Worm (Caenorhabditis elegans) whole organism, L2 larva: Measurements from ENCODE around the gene C47A10.16.

Experiments used
- C34F6.9 ChIP-seq: fragments of 150-350 bp; optimal IDR thresholded peaks from 2 replicates; lab custom pipeline; 2014; ENCODE audit warnings: missing biosample characterization, missing genetic modification characterization
- R02D3.7 ChIP-seq: fragments of 150-350 bp; optimal IDR thresholded peaks from 2 replicates; lab custom pipeline; 2014; ENCODE audit warnings: missing biosample characterization, missing genetic modification characterization
- ZK546.5 ChIP-seq: sonication (generic microtip); optimal IDR thresholded peaks from 2 replicates; lab custom pipeline; 2017; ENCODE audit warnings: missing biosample characterization, missing genetic modification characterization
- alr-1 ChIP-seq: fragments of 150-350 bp; optimal IDR thresholded peaks from 2 replicates; lab custom pipeline; 2014; ENCODE audit warnings: missing biosample characterization, missing genetic modification characterization
- ama-1 ChIP-seq: fragments of 150-350 bp; optimal IDR thresholded peaks from 2 replicates; lab custom pipeline; 2018; ENCODE audit warnings: inconsistent platforms
- ceh-16 ChIP-seq: fragments of 150-350 bp; optimal IDR thresholded peaks from 2 replicates; lab custom pipeline; 2014; ENCODE audit warnings: missing biosample characterization, missing genetic modification characterization
- ceh-82 ChIP-seq: fragments of 150-350 bp; optimal IDR thresholded peaks from 2 replicates; lab custom pipeline; 2014; ENCODE audit warnings: missing biosample characterization, missing genetic modification characterization
- crh-2 ChIP-seq: sonication (generic microtip); optimal IDR thresholded peaks from 2 replicates; lab custom pipeline; 2017; ENCODE audit warnings: missing biosample characterization, missing genetic modification characterization
- dmd-4 ChIP-seq: sonication (generic microtip); optimal IDR thresholded peaks from 2 replicates; lab custom pipeline; 2017; ENCODE audit warnings: missing biosample characterization, missing genetic modification characterization
- egl-27 ChIP-seq: sonication (generic microtip); optimal IDR thresholded peaks from 3 replicates; lab custom pipeline; 2017; ENCODE audit warnings: missing biosample characterization, missing genetic modification reagents, missing genetic modification characterization
- elt-1 ChIP-seq: fragments of 150-350 bp; optimal IDR thresholded peaks from 2 replicates; lab custom pipeline; 2014; ENCODE audit warnings: missing biosample characterization, missing genetic modification characterization
- elt-3 ChIP-seq: sonication (generic microtip); optimal IDR thresholded peaks from 2 replicates; lab custom pipeline; 2017; ENCODE audit warnings: missing biosample characterization, missing genetic modification characterization
- fos-1 ChIP-seq: fragments of 150-350 bp; optimal IDR thresholded peaks from 2 replicates; lab custom pipeline; 2014; ENCODE audit warnings: missing biosample characterization, missing genetic modification characterization
- gmeb-1 ChIP-seq: fragments of 150-350 bp; optimal IDR thresholded peaks from 2 replicates; lab custom pipeline; 2014; ENCODE audit warnings: missing biosample characterization, missing genetic modification characterization
- lin-13 ChIP-seq: fragments of 150-350 bp; optimal IDR thresholded peaks from 2 replicates; lab custom pipeline; 2014; ENCODE audit warnings: missing biosample characterization, missing genetic modification reagents, missing genetic modification characterization
- lin-39 ChIP-seq: fragments of 150-350 bp; optimal IDR thresholded peaks from 2 replicates; lab custom pipeline; 2014; ENCODE audit warnings: missing biosample characterization, missing genetic modification reagents, missing genetic modification characterization
- mab-5 ChIP-seq: fragments of 150-350 bp; optimal IDR thresholded peaks from 2 replicates; lab custom pipeline; 2014; ENCODE audit warnings: missing biosample characterization, missing genetic modification characterization
- mbf-1 ChIP-seq: sonication (generic microtip); optimal IDR thresholded peaks from 2 replicates; lab custom pipeline; 2017; ENCODE audit warnings: missing biosample characterization, missing genetic modification characterization
- mdl-1 ChIP-seq, 2 experiments: fragments of 150-350 bp in 1 of 2; sonication (generic microtip) in 1 of 2; optimal IDR thresholded peaks; 2 replicates each; lab custom pipeline; 2017; ENCODE audit warnings: missing biosample characterization in 2 of 2, missing genetic modification characterization in 2 of 2
- nhr-10 ChIP-seq: sonication (generic microtip); optimal IDR thresholded peaks from 2 replicates; lab custom pipeline; 2017; ENCODE audit warnings: missing biosample characterization, missing genetic modification characterization
- nhr-11 ChIP-seq: fragments of 150-350 bp; optimal IDR thresholded peaks from 2 replicates; lab custom pipeline; 2014; ENCODE audit warnings: missing biosample characterization, missing genetic modification characterization
- nhr-12 ChIP-seq: fragments of 150-350 bp; optimal IDR thresholded peaks from 2 replicates; lab custom pipeline; 2014; ENCODE audit warnings: missing biosample characterization, missing genetic modification characterization
- nhr-129 ChIP-seq: fragments of 150-350 bp; optimal IDR thresholded peaks from 2 replicates; lab custom pipeline; 2014; ENCODE audit warnings: missing biosample characterization, missing genetic modification characterization
- nhr-23 ChIP-seq: fragments of 150-350 bp; optimal IDR thresholded peaks from 2 replicates; lab custom pipeline; 2014; ENCODE audit warnings: missing biosample characterization, missing genetic modification reagents, missing genetic modification characterization
- nhr-237 ChIP-seq: fragments of 150-350 bp; optimal IDR thresholded peaks from 2 replicates; lab custom pipeline; 2014; ENCODE audit warnings: missing biosample characterization, missing genetic modification characterization
- nhr-6 ChIP-seq: fragments of 150-350 bp; optimal IDR thresholded peaks from 2 replicates; lab custom pipeline; 2014; ENCODE audit warnings: missing biosample characterization, missing genetic modification characterization
- nhr-77 ChIP-seq: fragments of 150-350 bp; optimal IDR thresholded peaks from 2 replicates; lab custom pipeline; 2014; ENCODE audit warnings: missing biosample characterization, missing genetic modification characterization
- peb-1 ChIP-seq: fragments of 150-350 bp; optimal IDR thresholded peaks from 2 replicates; lab custom pipeline; 2014; ENCODE audit warnings: missing biosample characterization, missing genetic modification characterization
- sem-4 ChIP-seq: fragments of 150-350 bp; optimal IDR thresholded peaks from 2 replicates; lab custom pipeline; 2014; ENCODE audit warnings: missing biosample characterization, missing genetic modification reagents, missing genetic modification characterization
- skn-1 ChIP-seq: sonication (generic microtip); optimal IDR thresholded peaks from 2 replicates; lab custom pipeline; 2017; ENCODE audit warnings: missing biosample characterization, missing genetic modification characterization
- sma-9 ChIP-seq, 2 experiments: fragments of 150-350 bp in 1 of 2; sonication (generic microtip) in 1 of 2; optimal IDR thresholded peaks; 2 replicates each; lab custom pipeline; 2014 to 2016; ENCODE audit warnings: missing genetic modification characterization in 2 of 2, mild to moderate bottlenecking in 1 of 2, missing biosample characterization in 1 of 2, missing compliant biosample characterization in 1 of 2, missing genetic modification reagents in 1 of 2, moderate library complexity in 1 of 2
- snpc-4 ChIP-seq: fragments of 150-350 bp; optimal IDR thresholded peaks from 2 replicates; lab custom pipeline; 2014; ENCODE audit warnings: missing biosample characterization, missing genetic modification characterization
- unc-62 ChIP-seq: fragments of 150-350 bp; optimal IDR thresholded peaks from 2 replicates; lab custom pipeline; 2014; ENCODE audit warnings: missing biosample characterization, missing genetic modification reagents, missing genetic modification characterization
- zag-1 ChIP-seq: fragments of 150-350 bp; optimal IDR thresholded peaks from 2 replicates; lab custom pipeline; 2014; ENCODE audit warnings: missing biosample characterization, missing genetic modification characterization
- ztf-1 ChIP-seq: fragments of 200-800 bp; sonication (Bioruptor generic); conservative IDR thresholded peaks from 2 replicates; pipeline ENCODE4 v1.3.6; 2022; ENCODE audit warnings: missing genetic modification characterization, missing compliant biosample characterization
- ztf-11 ChIP-seq: sonication (generic microtip); optimal IDR thresholded peaks from 2 replicates; lab custom pipeline; 2017; ENCODE audit warnings: missing biosample characterization, missing genetic modification characterization

The C47A10.16 gene

DNA sequence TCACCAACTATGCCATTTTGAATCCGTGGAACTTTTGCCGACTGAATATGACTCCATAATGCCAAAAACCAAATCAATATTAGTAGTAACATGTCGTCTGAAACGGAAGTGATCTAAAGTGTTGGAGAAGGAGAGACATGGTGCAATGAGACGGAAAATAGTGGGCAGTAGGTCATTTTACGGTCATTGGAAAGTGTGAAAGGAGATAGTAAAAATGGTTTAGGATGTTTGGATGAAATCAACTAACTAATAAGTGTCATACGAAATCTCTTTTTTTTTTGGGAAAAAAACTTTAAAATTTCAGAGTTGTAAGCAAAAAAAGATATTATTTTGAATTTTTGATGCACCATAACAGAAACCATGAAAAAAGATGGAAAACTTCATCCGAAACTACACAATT lies 25.2 kb downstream of the C47A10.16 start, which contains the start of gene cutl-4:
cutl-4 (minus strand) TSS at position 101 of the 400 bp plus-strand sequence.
- TF ChIP-seq elt-1 (tag; lab: Kevin White, UChicago) (no peak), nhr-77 (tag; lab: Kevin White, UChicago) (no peak), C34F6.9 (tag; lab: Kevin White, UChicago) (no peak), lin-13 (GFP tag; lab: Kevin White, UChicago) (no peak), skn-1 (tag; lab: Kevin White, UChicago) (no peak), nhr-11 (tag; lab: Kevin White, UChicago) (no peak), ztf-1 (GFP tag; lab: Robert Waterston, UW) (no peak), crh-2 (tag; lab: Kevin White, UChicago) (no peak), ceh-82 (tag; lab: Kevin White, UChicago) (no peak), nhr-237 (tag; lab: Kevin White, UChicago) (no peak), nhr-10 (tag; lab: Kevin White, UChicago) (no peak)
- TF ChIP-seq, all 48 proteins: peak for 0

- no peak for TF ChIP-seq elt-3 (tag; lab: Kevin White, UChicago)
- TF ChIP-seq sem-4 (tag; lab: Kevin White, UChicago): no peak
- no peak for TF ChIP-seq ama-1 (lab: Kevin White, UChicago)
- TF ChIP-seq gmeb-1 (tag; lab: Kevin White, UChicago): no peak
- TF ChIP-seq alr-1 (tag; lab: Kevin White, UChicago): no peak
- TF ChIP-seq zag-1 (tag; lab: Kevin White, UChicago): no peak
- no peak for TF ChIP-seq nhr-237 (tag; lab: Kevin White, UChicago)
- no peak for TF ChIP-seq C34F6.9 (tag; lab: Kevin White, UChicago)
- TF ChIP-seq ZK546.5: no peak
- no peak for TF ChIP-seq mab-5 (tag; lab: Kevin White, UChicago)
- TF ChIP-seq R02D3.7: no peak
- no peak for TF ChIP-seq peb-1 (tag; lab: Kevin White, UChicago)
- TF ChIP-seq sma-9 (GFP tag; optimal IDR thresholded peaks at IDR 0.05; lab: Kevin White, UChicago): no peak
- TF ChIP-seq sma-9 (tag; optimal IDR thresholded peaks at IDR 0.05; lab: Kevin White, UChicago): no peak
- no peak for TF ChIP-seq fos-1 (tag; lab: Kevin White, UChicago)
- no peak for TF ChIP-seq mdl-1 (tag; optimal IDR thresholded peaks at IDR 0.05; lab: Kevin White, UChicago)
These were observed 32.5 kb downstream of the C47A10.16 start, which contains the start of gene twk-42 for ce11 chrV:17732516-17732915. Gene twk-42, minus strand, starts transcription at chrV:17732616.

DNA sequence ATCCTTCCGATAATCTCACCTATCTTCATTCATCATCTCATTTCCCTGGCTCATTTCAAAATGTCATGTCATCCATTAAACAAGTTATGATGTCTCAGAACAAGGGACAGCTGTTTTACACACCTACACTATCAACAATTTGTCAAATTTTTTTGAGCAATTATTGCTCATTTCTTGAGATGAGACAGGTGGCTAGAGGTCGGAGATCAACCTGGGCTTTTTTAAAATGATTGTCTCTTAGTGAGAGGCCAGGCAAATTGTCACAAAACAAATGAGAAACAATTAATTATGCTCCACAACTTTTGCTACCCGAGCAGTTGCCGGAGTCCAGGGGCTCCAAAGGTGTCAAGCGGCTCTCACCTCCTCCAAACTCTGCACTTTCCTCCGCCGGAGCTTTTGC lies 36.2 kb downstream of the C47A10.16 start:
- TF ChIP-seq lin-39: no peak
- peak; percentile 8 for TF ChIP-seq nhr-129 (tag; lab: Kevin White, UChicago)
- TF ChIP-seq sma-9 (GFP tag; optimal IDR thresholded peaks at IDR 0.05; lab: Kevin White, UChicago): peak; percentile 23
- no peak for TF ChIP-seq sma-9 (tag; optimal IDR thresholded peaks at IDR 0.05; lab: Kevin White, UChicago)
- TF ChIP-seq mab-5 (tag; lab: Kevin White, UChicago): peak; percentile 37

DNA sequence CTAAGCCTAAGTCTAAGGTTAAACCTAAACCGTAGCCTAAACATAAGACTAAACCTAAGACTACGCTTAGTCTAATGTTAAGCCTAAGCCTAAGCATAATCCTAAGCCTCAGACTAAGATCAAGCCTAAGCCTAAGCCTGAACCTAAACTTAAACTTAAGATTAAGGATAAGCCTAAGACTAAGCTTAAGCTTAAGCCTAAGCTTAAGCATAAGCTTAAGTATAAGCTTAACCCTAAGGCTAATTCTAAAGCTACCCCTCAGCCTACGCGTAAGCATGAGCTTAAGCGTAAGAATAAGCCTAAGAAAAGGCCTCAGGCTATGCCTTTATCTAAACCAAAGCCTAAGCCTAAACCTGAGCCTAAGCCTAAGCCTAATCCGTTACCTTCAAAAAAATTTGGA lies 36.6 kb downstream of the C47A10.16 start:
- TF ChIP-seq elt-1 (tag; lab: Kevin White, UChicago): no peak
- TF ChIP-seq nhr-6 (tag; lab: Kevin White, UChicago): no peak
- TF ChIP-seq nhr-12 (tag; lab: Kevin White, UChicago): no peak
- no peak for TF ChIP-seq ama-1 (lab: Kevin White, UChicago)
- TF ChIP-seq fos-1 (tag; lab: Kevin White, UChicago): no peak
- TF ChIP-seq nhr-23: no peak
- TF ChIP-seq R02D3.7: no peak
- TF ChIP-seq gmeb-1 (tag; lab: Kevin White, UChicago): no peak
- no peak for TF ChIP-seq sma-9 (GFP tag; optimal IDR thresholded peaks at IDR 0.05; lab: Kevin White, UChicago)
- TF ChIP-seq sma-9 (tag; optimal IDR thresholded peaks at IDR 0.05; lab: Kevin White, UChicago): no peak
- TF ChIP-seq ztf-11: no peak

ce11 chrV:17724704-17725103 lies 40.3 kb downstream of the C47A10.16 start, which contains the start of gene fat-5:
Gene fat-5, plus strand, starts transcription at chrV:17725004.
- TF ChIP-seq C34F6.9 (tag; lab: Kevin White, UChicago) (no peak), mab-5 (tag; lab: Kevin White, UChicago) (no peak), mbf-1 (no peak), nhr-23 (no peak), ZK546.5 (no peak), nhr-129 (tag; lab: Kevin White, UChicago) (no peak), ama-1 (lab: Kevin White, UChicago) (no peak), crh-2 (tag; lab: Kevin White, UChicago) (no peak), egl-27 (tag; lab: Kevin White, UChicago) (no peak), unc-62 (GFP tag; lab: Kevin White, UChicago) (no peak), R02D3.7 (no peak), sma-9 (GFP tag; optimal IDR thresholded peaks at IDR 0.05; lab: Kevin White, UChicago) (no peak), sma-9 (tag; optimal IDR thresholded peaks at IDR 0.05; lab: Kevin White, UChicago) (no peak), ceh-16 (tag; lab: Kevin White, UChicago) (no peak), snpc-4 (tag; lab: Kevin White, UChicago) (no peak), elt-3 (tag; lab: Kevin White, UChicago) (no peak), dmd-4 (tag; lab: Kevin White, UChicago) (no peak), nhr-12 (tag; lab: Kevin White, UChicago) (no peak)
